Fruit fly (Drosophila melanogaster) whole organism, embryonic: ENCODE data around the gene SkpE.

ENCODE experiments used
- Adf1 ChIP-seq: fragments of 200-800 bp; sonication (Bioruptor generic); IDR thresholded peaks from 2 replicates; pipeline ENCODE4 v1.3.6; 2022; ENCODE audit warnings: missing biosample characterization, missing genetic modification characterization
- Bdp1 ChIP-seq: fragments of 200-800 bp; sonication (Bioruptor generic); optimal IDR thresholded peaks from 3 replicates; lab custom pipeline; 2016; ENCODE audit warnings: missing biosample characterization, missing genetic modification characterization
- CG12744 ChIP-seq: fragments of 200-800 bp; sonication (Bioruptor generic); optimal IDR thresholded peaks from 2 replicates; lab custom pipeline; 2016; ENCODE audit warnings: missing biosample characterization, missing genetic modification characterization
- CG13894 ChIP-seq: fragments of 200-800 bp; sonication (Bioruptor generic); optimal IDR thresholded peaks from 3 replicates; lab custom pipeline; 2018; ENCODE audit warnings: missing biosample characterization, mild to moderate bottlenecking, missing genetic modification characterization, moderate library complexity
- CG15479 ChIP-seq: fragments of 200-800 bp; sonication (Bioruptor generic); optimal IDR thresholded peaks from 3 replicates; lab custom pipeline; 2019; ENCODE audit warnings: missing biosample characterization, mild to moderate bottlenecking, missing genetic modification characterization, moderate library complexity
- CG1602 ChIP-seq: fragments of 200-800 bp; sonication (Bioruptor generic); optimal IDR thresholded peaks from 3 replicates; lab custom pipeline; 2016; ENCODE audit warnings: missing biosample characterization, missing genetic modification characterization
- CG18262 ChIP-seq: fragments of 200-800 bp; optimal IDR thresholded peaks from 3 replicates; lab custom pipeline; 2019; ENCODE audit warnings: missing biosample characterization, mild to moderate bottlenecking, missing genetic modification characterization, moderate library complexity
- CG2678 ChIP-seq: fragments of 200-800 bp; sonication (Bioruptor generic); optimal IDR thresholded peaks from 3 replicates; lab custom pipeline; 2019; ENCODE audit warnings: missing biosample characterization, mild to moderate bottlenecking, missing genetic modification characterization, moderate library complexity
- CG31224 ChIP-seq: fragments of 200-800 bp; sonication (Bioruptor generic); IDR thresholded peaks from 2 replicates; pipeline ENCODE4 v1.3.6; 2022; ENCODE audit warnings: missing biosample characterization, missing genetic modification characterization
- CG3726 ChIP-seq: fragments of 200-800 bp; sonication (Bioruptor generic); IDR thresholded peaks from 3 replicates; pipeline ENCODE4, ENCODE4 v1.3.6; 2022; ENCODE audit warnings: missing biosample characterization, missing genetic modification characterization
- CG42726 ChIP-seq: fragments of 200-800 bp; sonication (Bioruptor generic); IDR thresholded peaks from 2 replicates; pipeline ENCODE4 v1.3.6; 2022; ENCODE audit warnings: missing biosample characterization, missing genetic modification characterization; ENCODE audit not compliant: partially characterized antibody
- CG4424 ChIP-seq: fragments of 200-800 bp; sonication (Bioruptor generic); optimal IDR thresholded peaks from 3 replicates; lab custom pipeline; 2016; ENCODE audit warnings: missing biosample characterization, missing genetic modification characterization
- CG4730 ChIP-seq: fragments of 200-800 bp; sonication (Bioruptor generic); IDR thresholded peaks from 2 replicates; pipeline ENCODE4 v1.3.6; 2022; ENCODE audit warnings: missing biosample characterization, missing genetic modification characterization
- CG7357 ChIP-seq: fragments of 200-800 bp; sonication (Bioruptor generic); IDR thresholded peaks from 3 replicates; pipeline ENCODE4 v1.3.6; 2022; ENCODE audit warnings: missing biosample characterization, missing genetic modification characterization
- CG8281 ChIP-seq: fragments of 200-800 bp; sonication (Bioruptor generic); optimal IDR thresholded peaks from 2 replicates; lab custom pipeline; 2018; ENCODE audit warnings: missing biosample characterization, mild to moderate bottlenecking, missing genetic modification characterization, moderate library complexity
- CG8478 ChIP-seq: fragments of >200 bp; optimal IDR thresholded peaks from 2 replicates; lab custom pipeline; 2018
- CG9727 ChIP-seq: fragments of 200-800 bp; sonication (Bioruptor generic); optimal IDR thresholded peaks from 3 replicates; lab custom pipeline; 2017; ENCODE audit warnings: missing biosample characterization, mild to moderate bottlenecking, missing genetic modification characterization
- Chrac-16 ChIP-seq: fragments of 200-800 bp; sonication (Bioruptor generic); optimal IDR thresholded peaks from 3 replicates; lab custom pipeline; 2016; ENCODE audit warnings: missing biosample characterization, missing genetic modification characterization
- Dip2 ChIP-seq: fragments of 200-800 bp; sonication (Bioruptor generic); IDR thresholded peaks from 2 replicates; pipeline ENCODE4 v1.3.6; 2022; ENCODE audit warnings: missing biosample characterization, missing genetic modification characterization
- Drgx ChIP-seq: fragments of 200-800 bp; sonication (Bioruptor generic); IDR thresholded peaks from 2 replicates; pipeline ENCODE4 v1.3.6; 2022; ENCODE audit warnings: missing biosample characterization, missing genetic modification characterization
- Ets65A ChIP-seq: fragments of 200-800 bp; sonication (Bioruptor generic); peaks from one replicate; lab custom pipeline; 2016; ENCODE audit warnings: missing biosample characterization, missing genetic modification characterization
- Ets97D ChIP-seq: fragments of 200-800 bp; sonication (Bioruptor generic); optimal IDR thresholded peaks from 3 replicates; lab custom pipeline; 2016; ENCODE audit warnings: missing biosample characterization, missing genetic modification characterization
- Hsf ChIP-seq: fragments of 200-800 bp; sonication (Bioruptor generic); optimal IDR thresholded peaks from 3 replicates; lab custom pipeline; 2016; ENCODE audit warnings: missing biosample characterization, missing genetic modification characterization
- Jarid2 ChIP-seq: fragments of 200-800 bp; sonication (Bioruptor generic); optimal IDR thresholded peaks from 3 replicates; lab custom pipeline; 2017; ENCODE audit warnings: mild to moderate bottlenecking, missing biosample characterization, missing genetic modification reagents, missing genetic modification characterization
- Lhr ChIP-seq: fragments of 200-800 bp; sonication (Bioruptor generic); optimal IDR thresholded peaks from 3 replicates; lab custom pipeline; 2017; ENCODE audit warnings: mild to moderate bottlenecking, missing biosample characterization, missing genetic modification reagents, missing genetic modification characterization
- Lim3 ChIP-seq: fragments of 200-800 bp; sonication (Bioruptor generic); IDR thresholded peaks from 2 replicates; pipeline ENCODE4 v1.3.6; 2022; ENCODE audit warnings: missing biosample characterization, missing genetic modification characterization
- Neu2 ChIP-seq: fragments of 200-800 bp; sonication (Bioruptor generic); optimal IDR thresholded peaks from 3 replicates; lab custom pipeline; 2016; ENCODE audit warnings: missing biosample characterization, missing genetic modification characterization, borderline replicate concordance
- NfI ChIP-seq: fragments of 200-800 bp; sonication (Bioruptor generic); optimal IDR thresholded peaks from 3 replicates; lab custom pipeline; 2018; ENCODE audit warnings: missing biosample characterization, mild to moderate bottlenecking, missing genetic modification characterization, moderate library complexity
- PHDP ChIP-seq: fragments of 200-800 bp; sonication (Bioruptor generic); optimal IDR thresholded peaks from 3 replicates; lab custom pipeline; 2018; ENCODE audit warnings: missing biosample characterization, mild to moderate bottlenecking, missing genetic modification characterization, moderate library complexity
- Pdp1 ChIP-seq, 2 experiments: fragments of 200-800 bp; sonication (Bioruptor generic); optimal IDR thresholded peaks; 3 replicates each; lab custom pipeline; 2016; ENCODE audit warnings: missing biosample characterization in 2 of 2, missing genetic modification characterization in 2 of 2, mild to moderate bottlenecking in 1 of 2, moderate library complexity in 1 of 2
- Poxn ChIP-seq: fragments of 200-800 bp; sonication (Bioruptor generic); IDR thresholded peaks from 2 replicates; pipeline ENCODE4 v1.3.6; 2022; ENCODE audit warnings: missing biosample characterization, missing genetic modification characterization
- Tbp ChIP-seq: fragments of >200 bp; optimal IDR thresholded peaks from 2 replicates; lab custom pipeline; 2018; ENCODE audit warnings: missing biosample characterization, missing genetic modification characterization
- bcd ChIP-seq: fragments of 200-800 bp; sonication (Bioruptor generic); optimal IDR thresholded peaks from 2 replicates; lab custom pipeline; 2017; ENCODE audit warnings: missing biosample characterization, mild to moderate bottlenecking, missing genetic modification characterization
- bowl ChIP-seq: fragments of 200-800 bp; sonication (Bioruptor generic); IDR thresholded peaks from 2 replicates; pipeline ENCODE4 v1.3.6; 2022; ENCODE audit warnings: missing biosample characterization, missing genetic modification characterization
- br ChIP-seq: fragments of >200 bp; optimal IDR thresholded peaks from 2 replicates; lab custom pipeline; 2017
- chn ChIP-seq: fragments of 200-800 bp; sonication (Bioruptor generic); optimal IDR thresholded peaks from 2 replicates; lab custom pipeline; 2016; ENCODE audit warnings: missing biosample characterization, missing genetic modification characterization
- da ChIP-seq: fragments of 200-800 bp; sonication (Bioruptor generic); optimal IDR thresholded peaks from 2 replicates; lab custom pipeline; 2016; ENCODE audit warnings: missing biosample characterization, missing genetic modification characterization
- disco-r ChIP-seq: fragments of 200-800 bp; sonication (Bioruptor generic); optimal IDR thresholded peaks from 2 replicates; lab custom pipeline; 2016; ENCODE audit warnings: missing biosample characterization, missing genetic modification characterization
- esg ChIP-seq: fragments of 200-800 bp; sonication (Bioruptor generic); conservative IDR thresholded peaks from 2 replicates; pipeline ENCODE4 v1.3.6; 2022; ENCODE audit warnings: missing biosample characterization, missing genetic modification characterization
- ftz-f1 ChIP-seq: fragments of 200-800 bp; sonication (Bioruptor generic); optimal IDR thresholded peaks from 2 replicates; lab custom pipeline; 2016; ENCODE audit warnings: missing biosample characterization, missing genetic modification characterization
- gem ChIP-seq: fragments of 200-800 bp; sonication (Bioruptor generic); optimal IDR thresholded peaks from 2 replicates; lab custom pipeline; 2019; ENCODE audit warnings: missing biosample characterization, mild to moderate bottlenecking, missing genetic modification characterization, moderate library complexity
- hth ChIP-seq: fragments of >200 bp; optimal IDR thresholded peaks from 2 replicates; lab custom pipeline; 2017; ENCODE audit warnings: inconsistent platforms
- ind ChIP-seq: fragments of 200-800 bp; sonication (Bioruptor generic); optimal IDR thresholded peaks from 3 replicates; lab custom pipeline; 2016; ENCODE audit warnings: missing biosample characterization, missing genetic modification characterization
- lilli ChIP-seq: fragments of 200-800 bp; sonication (Bioruptor generic); optimal IDR thresholded peaks from 3 replicates; lab custom pipeline; 2016; ENCODE audit warnings: missing biosample characterization, missing genetic modification characterization
- mld ChIP-seq: fragments of 200-800 bp; sonication (Bioruptor generic); IDR thresholded peaks from 3 replicates; pipeline ENCODE4 v1.3.6; 2022; ENCODE audit warnings: missing biosample characterization, missing genetic modification characterization; ENCODE audit not compliant: partially characterized antibody
- onecut ChIP-seq: fragments of 200-800 bp; sonication (Bioruptor generic); IDR thresholded peaks from 2 replicates; pipeline ENCODE4 v1.3.6; 2022; ENCODE audit warnings: missing biosample characterization, missing genetic modification characterization
- p53 ChIP-seq: fragments of 200-800 bp; sonication (Bioruptor generic); optimal IDR thresholded peaks from 2 replicates; lab custom pipeline; 2016; ENCODE audit warnings: missing biosample characterization, missing genetic modification characterization
- pan ChIP-seq, 4 experiments: fragments of >200 bp in 3 of 4; fragments of 200-800 bp in 1 of 4; sonication (Bioruptor generic) in 1 of 4; optimal IDR thresholded peaks in 3 of 4; IDR thresholded peaks in 1 of 4; 2 replicates each; pipeline versions ENCODE4 v1.3.6 to Lab custom; 2017 to 2022; ENCODE audit warnings: missing biosample characterization in 2 of 4, missing genetic modification characterization in 2 of 4, mixed read lengths in 1 of 4
- pb ChIP-seq: fragments of 200-800 bp; sonication (Bioruptor generic); optimal IDR thresholded peaks from 3 replicates; lab custom pipeline; 2016; ENCODE audit warnings: missing biosample characterization, missing genetic modification characterization
- tap ChIP-seq: fragments of 200-800 bp; optimal IDR thresholded peaks from 3 replicates; lab custom pipeline; 2019; ENCODE audit warnings: missing biosample characterization, mild to moderate bottlenecking, missing genetic modification characterization, moderate library complexity
- tgo ChIP-seq: fragments of 200-800 bp; sonication (Bioruptor generic); IDR thresholded peaks from 3 replicates; pipeline ENCODE4 v1.3.6; 2022; ENCODE audit warnings: missing biosample characterization, missing genetic modification characterization

The SkpE gene

dm6 chrX:19850503-19851094 is 26.7 kb upstream of the SkpE start (continued):
- TF ChIP-seq PHDP (tag; lab: Kevin White, UChicago), result peak; percentile 88
- TF ChIP-seq Ets97D, result peak; percentile 47
- peak; percentile 87 for TF ChIP-seq bcd (GFP tag; lab: Kevin White, UChicago)
- TF ChIP-seq Poxn (GFP tag; lab: Robert Waterston, UW), result no peak
- no peak for TF ChIP-seq CG42726 (GFP tag; lab: Robert Waterston, UW)
- TF ChIP-seq ind (GFP tag; lab: Kevin White, UChicago), result peak; percentile 89
- no peak for TF ChIP-seq Adf1
- peak; percentile 26; the same call in 1 of the 2 replicates for TF ChIP-seq bowl
- peak; percentile 85 for TF ChIP-seq onecut (GFP tag; lab: Robert Waterston, UW)
- peak; percentile 64 for TF ChIP-seq CG31224 (GFP tag; lab: Robert Waterston, UW)
- peak; percentile 94 for TF ChIP-seq CG9727 (GFP tag; lab: Kevin White, UChicago)
- TF ChIP-seq tap (tag; lab: Kevin White, UChicago), result peak; percentile 61
- peak; percentile 87; the same call in 2 of the 3 replicates for TF ChIP-seq CG3726 (GFP tag; lab: Robert Waterston, UW)
- peak; percentile 76 for TF ChIP-seq CG7357 (GFP tag; lab: Robert Waterston, UW)
- peak; percentile 94 for TF ChIP-seq CG1602 (GFP tag; lab: Kevin White, UChicago)
- TF ChIP-seq Dip2 (GFP tag; lab: Robert Waterston, UW), result no peak
- peak; percentile 88 for TF ChIP-seq lilli (GFP tag; lab: Kevin White, UChicago)
- peak; percentile 80 for TF ChIP-seq NfI (GFP tag; lab: Kevin White, UChicago)
- peak; percentile 94 for TF ChIP-seq Chrac-16 (GFP tag; lab: Kevin White, UChicago)
- TF ChIP-seq Neu2 (GFP tag; lab: Kevin White, UChicago), result peak; percentile 54
- TF ChIP-seq br (lab: Kevin White, UChicago), result no peak
- TF ChIP-seq CG2678 (tag; lab: Kevin White, UChicago), result peak; percentile 90
- peak; percentile 94 for TF ChIP-seq CG4424
- TF ChIP-seq hth (lab: Kevin White, UChicago), result no peak
- TF ChIP-seq CG12744 (GFP tag; lab: Kevin White, UChicago), result peak; percentile 88
- peak; percentile 88 for TF ChIP-seq disco-r (GFP tag; lab: Kevin White, UChicago)
- TF ChIP-seq mld (GFP tag; lab: Robert Waterston, UW), result no peak
- no peak for TF ChIP-seq CG8478
- peak; percentile 79 for TF ChIP-seq Lhr
- TF ChIP-seq CG18262 (tag; lab: Kevin White, UChicago), result peak; percentile 88
- peak; percentile 80 for TF ChIP-seq CG4730 (GFP tag; lab: Robert Waterston, UW)
- peak; percentile 84 for TF ChIP-seq da
- no peak for TF ChIP-seq ftz-f1
- peak; percentile 95 for TF ChIP-seq chn
- TF ChIP-seq Ets65A (GFP tag; lab: Kevin White, UChicago), result peak; percentile 96
- TF ChIP-seq Lim3 (GFP tag; lab: Robert Waterston, UW), result peak; percentile 64; the same call in 1 of the 2 replicates
- TF ChIP-seq tgo (GFP tag; lab: Robert Waterston, UW), result peak; percentile 83
- peak; percentile 91 to 92 for TF ChIP-seq Pdp1 (GFP tag; optimal IDR thresholded peaks at IDR 0.05; lab: Kevin White, UChicago)
- peak; percentile 80 for TF ChIP-seq Bdp1 (GFP tag; lab: Kevin White, UChicago)
- TF ChIP-seq Tbp (GFP tag; lab: Kevin White, UChicago), result no peak
- peak; percentile 78 for TF ChIP-seq p53 (GFP tag; lab: Kevin White, UChicago)
- no peak for TF ChIP-seq CG15479 (GFP tag; lab: Kevin White, UChicago)
- TF ChIP-seq Drgx (GFP tag; lab: Robert Waterston, UW), result peak; percentile 91
- TF ChIP-seq pan (optimal IDR thresholded peaks at IDR 0.05; lab: Kevin White, UChicago), result no peak
- TF ChIP-seq pan (GFP tag; optimal IDR thresholded peaks at IDR 0.05 in 1 of 2, IDR thresholded peaks at IDR 0.05 in 1 of 2), result peak in 1 of 2 experiments; percentile 90
- peak; percentile 70 for TF ChIP-seq CG8281 (tag; lab: Kevin White, UChicago)
- no peak for TF ChIP-seq CG13894 (tag; lab: Kevin White, UChicago)
- TF ChIP-seq esg (GFP tag; lab: Robert Waterston, UW), result peak; percentile 83
- peak; percentile 97 for TF ChIP-seq gem (tag; lab: Kevin White, UChicago)
- TF ChIP-seq pb (GFP tag; lab: Kevin White, UChicago), result peak; percentile 84
- TF ChIP-seq Hsf (GFP tag; lab: Kevin White, UChicago), result peak; percentile 94
- peak; percentile 47 for TF ChIP-seq Jarid2
